Worm (Caenorhabditis elegans) whole organism, L3 larva: ENCODE data around the gene btb-2.

ENCODE experiments used
- R02D3.7 ChIP-seq: fragments of 150-350 bp; optimal IDR thresholded peaks from 2 replicates; lab custom pipeline; 2014; ENCODE audit warnings: missing biosample characterization, missing genetic modification characterization
- ZK546.5 ChIP-seq: sonication (generic microtip); optimal IDR thresholded peaks from 2 replicates; lab custom pipeline; 2017; ENCODE audit warnings: missing biosample characterization, missing genetic modification characterization
- aly-2 ChIP-seq: fragments of 150-350 bp; optimal IDR thresholded peaks from 2 replicates; lab custom pipeline; 2014; ENCODE audit warnings: missing biosample characterization, missing genetic modification characterization
- ama-1 ChIP-seq: fragments of 150-350 bp; optimal IDR thresholded peaks from 2 replicates; lab custom pipeline; 2018
- ceh-16 ChIP-seq: sonication (generic microtip); optimal IDR thresholded peaks from 2 replicates; lab custom pipeline; 2017; ENCODE audit warnings: missing biosample characterization, missing genetic modification characterization
- ceh-28 ChIP-seq: fragments of 150-350 bp; optimal IDR thresholded peaks from 2 replicates; lab custom pipeline; 2014; ENCODE audit warnings: missing biosample characterization, missing genetic modification reagents, missing genetic modification characterization
- daf-12 ChIP-seq: fragments of 150-350 bp; optimal IDR thresholded peaks from 2 replicates; lab custom pipeline; 2014; ENCODE audit warnings: missing biosample characterization, missing genetic modification reagents, missing genetic modification characterization
- egl-27 ChIP-seq: sonication (generic microtip); optimal IDR thresholded peaks from 4 replicates; lab custom pipeline; 2017; ENCODE audit warnings: missing biosample characterization, missing genetic modification reagents, missing genetic modification characterization
- egl-5 ChIP-seq: fragments of 150-350 bp; optimal IDR thresholded peaks from 2 replicates; lab custom pipeline; 2017; ENCODE audit warnings: missing biosample characterization, missing genetic modification reagents, missing genetic modification characterization, inconsistent platforms
- elt-1 ChIP-seq: fragments of 150-350 bp; optimal IDR thresholded peaks from 2 replicates; lab custom pipeline; 2014; ENCODE audit warnings: missing biosample characterization, missing genetic modification characterization
- elt-2 ChIP-seq: sonication (generic microtip); optimal IDR thresholded peaks from 2 replicates; lab custom pipeline; 2016; ENCODE audit warnings: missing genetic modification reagents, mild to moderate bottlenecking, missing genetic modification characterization, missing compliant biosample characterization
- elt-3 ChIP-seq, 3 experiments: fragments of 150-350 bp in 1 of 3; sonication (generic microtip) in 2 of 3; optimal IDR thresholded peaks; 2 replicates in 2 of 3; 4 replicates in 1 of 3; lab custom pipeline; 2014 to 2017; ENCODE audit warnings: missing biosample characterization in 3 of 3, missing genetic modification characterization in 3 of 3
- eor-1 ChIP-seq, 2 experiments: fragments of 150-350 bp; optimal IDR thresholded peaks; 2 replicates each; lab custom pipeline; 2014 to 2018; ENCODE audit warnings: missing biosample characterization in 2 of 2, missing genetic modification characterization in 2 of 2
- fkh-2 ChIP-seq: fragments of 150-350 bp; optimal IDR thresholded peaks from 2 replicates; lab custom pipeline; 2014; ENCODE audit warnings: missing biosample characterization, missing genetic modification reagents, missing genetic modification characterization
- hmg-11 ChIP-seq: sonication (generic microtip); optimal IDR thresholded peaks from 2 replicates; lab custom pipeline; 2016; ENCODE audit warnings: missing genetic modification characterization, missing compliant biosample characterization
- lin-15B ChIP-seq: fragments of 150-350 bp; optimal IDR thresholded peaks from 2 replicates; lab custom pipeline; 2014; ENCODE audit warnings: missing biosample characterization, missing genetic modification characterization
- lin-39 ChIP-seq: fragments of 150-350 bp; optimal IDR thresholded peaks from 2 replicates; lab custom pipeline; 2018; ENCODE audit warnings: missing biosample characterization, missing genetic modification reagents, missing genetic modification characterization
- lsy-12 ChIP-seq: sonication (generic microtip); optimal IDR thresholded peaks from 2 replicates; lab custom pipeline; 2016; ENCODE audit warnings: mild to moderate bottlenecking, missing genetic modification characterization, missing compliant biosample characterization
- mdl-1 ChIP-seq: fragments of 150-350 bp; optimal IDR thresholded peaks from 2 replicates; lab custom pipeline; 2014; ENCODE audit warnings: missing biosample characterization, missing genetic modification characterization
- nhr-11 ChIP-seq: fragments of 150-350 bp; optimal IDR thresholded peaks from 2 replicates; lab custom pipeline; 2014; ENCODE audit warnings: missing biosample characterization, missing genetic modification characterization
- nhr-12 ChIP-seq: fragments of 150-350 bp; optimal IDR thresholded peaks from 2 replicates; lab custom pipeline; 2014; ENCODE audit warnings: missing biosample characterization, missing genetic modification characterization
- nhr-23 ChIP-seq: fragments of 150-350 bp; optimal IDR thresholded peaks from 2 replicates; lab custom pipeline; 2014; ENCODE audit warnings: missing biosample characterization, missing genetic modification reagents, missing genetic modification characterization
- nhr-237 ChIP-seq: fragments of 150-350 bp; optimal IDR thresholded peaks from 2 replicates; lab custom pipeline; 2014; ENCODE audit warnings: missing biosample characterization, missing genetic modification characterization
- nhr-25 ChIP-seq: sonication (generic microtip); optimal IDR thresholded peaks from 2 replicates; lab custom pipeline; 2017; ENCODE audit warnings: missing biosample characterization, missing genetic modification characterization
- nhr-28 ChIP-seq: fragments of 150-350 bp; optimal IDR thresholded peaks from 2 replicates; lab custom pipeline; 2014; ENCODE audit warnings: missing biosample characterization, missing genetic modification characterization
- nhr-43 ChIP-seq: sonication (generic microtip); optimal IDR thresholded peaks from 2 replicates; lab custom pipeline; 2016; ENCODE audit warnings: mild to moderate bottlenecking, missing genetic modification characterization, missing compliant biosample characterization; ENCODE audit not compliant: poor library complexity, severe bottlenecking
- nhr-76 ChIP-seq: fragments of 150-350 bp; sonication (generic microtip); optimal IDR thresholded peaks from 5 replicates; lab custom pipeline; 2014; ENCODE audit warnings: missing biosample characterization, missing genetic modification characterization
- nhr-77 ChIP-seq: fragments of 150-350 bp; optimal IDR thresholded peaks from 2 replicates; lab custom pipeline; 2014; ENCODE audit warnings: missing biosample characterization, missing genetic modification characterization
- pha-4 ChIP-seq: fragments of 150-350 bp; optimal IDR thresholded peaks from 2 replicates; lab custom pipeline; 2014; ENCODE audit warnings: missing biosample characterization, missing genetic modification reagents, missing genetic modification characterization
- sea-2 ChIP-seq: fragments of 150-350 bp; sonication (generic microtip); optimal IDR thresholded peaks from 4 replicates; lab custom pipeline; 2014; ENCODE audit warnings: missing biosample characterization, missing genetic modification reagents, missing genetic modification characterization
- skn-1 ChIP-seq: fragments of 150-350 bp; optimal IDR thresholded peaks from 2 replicates; lab custom pipeline; 2014; ENCODE audit warnings: missing biosample characterization, missing genetic modification characterization
- unc-62 ChIP-seq: fragments of 150-350 bp; sonication (generic microtip); optimal IDR thresholded peaks from 4 replicates; lab custom pipeline; 2014; ENCODE audit warnings: missing biosample characterization, missing genetic modification reagents, missing genetic modification characterization
- ztf-4 ChIP-seq: fragments of 150-350 bp; optimal IDR thresholded peaks from 2 replicates; lab custom pipeline; 2014; ENCODE audit warnings: missing biosample characterization, missing genetic modification characterization

The btb-2 gene

ce11 chrII:6391195-6391594 is 10.6 kb upstream of the btb-2 start, which contains the start of gene F58F12.3:
TSS of gene F58F12.3 (minus strand) at chrII:6391295.
- no peak for TF ChIP-seq elt-3 (tag; optimal IDR thresholded peaks at IDR 0.05; lab: Kevin White, UChicago)
- TF ChIP-seq R02D3.7 = no peak
- no peak for TF ChIP-seq lsy-12 (tag; lab: Kevin White, UChicago)
- no peak for TF ChIP-seq ceh-28 (tag; lab: Kevin White, UChicago)
- TF ChIP-seq nhr-76 (tag; lab: Kevin White, UChicago) = no peak
- no peak for TF ChIP-seq mdl-1 (tag; lab: Kevin White, UChicago)
- no peak for TF ChIP-seq daf-12 (tag; lab: Kevin White, UChicago)

- TF ChIP-seq aly-2 (tag; lab: Kevin White, UChicago) (no peak), unc-62 (no peak), lin-39 (peak; percentile 50)
Measured at ce11 chrII:6394037-6394436, 7.7 kb upstream of the btb-2 start.

ce11 chrII:6398406-6398805 is 3.3 kb upstream of the btb-2 start, which contains the start of gene zig-10:
TSS of gene zig-10 (plus strand) at chrII:6398706.
- TF ChIP-seq skn-1 (tag; lab: Kevin White, UChicago) = no peak
- no peak for TF ChIP-seq ztf-4 (tag; lab: Kevin White, UChicago)
- no peak for TF ChIP-seq sea-2 (GFP tag; lab: Kevin White, UChicago)
- no peak for TF ChIP-seq lin-39
- no peak for TF ChIP-seq fkh-2
- no peak for TF ChIP-seq nhr-43 (tag; lab: Kevin White, UChicago)
- no peak for TF ChIP-seq nhr-77
- TF ChIP-seq hmg-11 (tag; lab: Kevin White, UChicago) = no peak
- no peak for TF ChIP-seq nhr-28 (tag; lab: Kevin White, UChicago)
- TF ChIP-seq eor-1 (tag; optimal IDR thresholded peaks at IDR 0.05; lab: Kevin White, UChicago) = no peak
- TF ChIP-seq nhr-12 (tag; lab: Kevin White, UChicago) = no peak

- TF ChIP-seq hmg-11 (tag; lab: Kevin White, UChicago) (no peak), pha-4 (peak; percentile 61), elt-2 (tag; lab: Kevin White, UChicago) (peak; percentile 46), ZK546.5 (no peak)
Measured at ce11 chrII:6403233-6403632, 1.5 kb downstream of the btb-2 start, which contains the start of gene T25D10.1. TSS of gene T25D10.1 (plus strand) at chrII:6403401.

ce11 chrII:6407279-6407678 is 5.5 kb downstream of the btb-2 start, which contains the start of gene spp-11:
TSS of gene spp-11 (minus strand) at chrII:6407379.
- no peak for TF ChIP-seq nhr-43 (tag; lab: Kevin White, UChicago)
- no peak for TF ChIP-seq nhr-23 (tag; lab: Kevin White, UChicago)
- TF ChIP-seq nhr-77 = no peak
- no peak for TF ChIP-seq nhr-28 (tag; lab: Kevin White, UChicago)
- no peak for TF ChIP-seq egl-27 (tag; lab: Kevin White, UChicago)
- TF ChIP-seq ceh-16 (tag; lab: Kevin White, UChicago) = no peak
- no peak for TF ChIP-seq aly-2 (tag; lab: Kevin White, UChicago)
- no peak for TF ChIP-seq pha-4
- TF ChIP-seq ZK546.5 = no peak
- TF ChIP-seq R02D3.7 = no peak
- TF ChIP-seq fkh-2 = no peak
- TF ChIP-seq nhr-237 = no peak
- no peak for TF ChIP-seq nhr-12 (tag; lab: Kevin White, UChicago)
- TF ChIP-seq elt-1 (tag; lab: Kevin White, UChicago) = no peak
- no peak for TF ChIP-seq lin-15B (tag; lab: Kevin White, UChicago)
- TF ChIP-seq nhr-11 (tag; lab: Kevin White, UChicago) = no peak
- no peak for TF ChIP-seq elt-2 (tag; lab: Kevin White, UChicago)
- TF ChIP-seq nhr-76 (tag; lab: Kevin White, UChicago) = no peak
- TF ChIP-seq elt-3 (tag; optimal IDR thresholded peaks at IDR 0.05; lab: Kevin White, UChicago) = no peak

ce11 chrII:6409098-6409497 is 7.3 kb downstream of the btb-2 start:
- TF ChIP-seq ama-1 = peak; percentile 24
- TF ChIP-seq nhr-25 (tag; lab: Kevin White, UChicago) = peak; percentile 37
- TF ChIP-seq egl-5 (tag; lab: Kevin White, UChicago) = no peak
